Fruit fly (Drosophila melanogaster) whole organism, adult: Measurements from ENCODE around the gene CG31327.

Experiments used
- CG11617 ChIP-seq: fragments of 200-800 bp; sonication (Bioruptor generic); optimal IDR thresholded peaks from 2 replicates; lab custom pipeline; 2017; ENCODE audit warnings: mild to moderate bottlenecking, missing biosample characterization, missing genetic modification reagents, missing genetic modification characterization
- CG14711 ChIP-seq: fragments of 200-800 bp; sonication (Bioruptor generic); optimal IDR thresholded peaks from 2 replicates; lab custom pipeline; 2018; ENCODE audit warnings: missing biosample characterization, mild to moderate bottlenecking, missing genetic modification characterization, moderate library complexity
- Hr96 ChIP-seq: fragments of 200-800 bp; sonication (Bioruptor generic); optimal IDR thresholded peaks from 2 replicates; lab custom pipeline; 2016; ENCODE audit warnings: missing biosample characterization, missing genetic modification characterization
- bab1 ChIP-seq: fragments of 200-800 bp; sonication (Bioruptor generic); optimal IDR thresholded peaks from 3 replicates; lab custom pipeline; 2019; ENCODE audit warnings: missing biosample characterization, mild to moderate bottlenecking, missing genetic modification characterization, moderate library complexity
- cic ChIP-seq: fragments of 200-800 bp; sonication (Bioruptor generic); optimal IDR thresholded peaks from 2 replicates; lab custom pipeline; 2017; ENCODE audit warnings: missing biosample characterization, mild to moderate bottlenecking, missing genetic modification characterization, moderate library complexity
- cnc ChIP-seq, 2 experiments: fragments of >200 bp; optimal IDR thresholded peaks; 2 replicates each; lab custom pipeline; 2017
- kay ChIP-seq: fragments of 200-800 bp; sonication (Bioruptor generic); peaks from one replicate; lab custom pipeline; 2016; ENCODE audit warnings: missing biosample characterization, missing genetic modification characterization, borderline replicate concordance
- ovo ChIP-seq: fragments of 200-800 bp; sonication (Bioruptor generic); optimal IDR thresholded peaks from 2 replicates; lab custom pipeline; 2016; ENCODE audit warnings: missing biosample characterization, missing genetic modification characterization
- pad ChIP-seq: fragments of 200-800 bp; sonication (Bioruptor generic); optimal IDR thresholded peaks from 3 replicates; lab custom pipeline; 2017; ENCODE audit warnings: missing biosample characterization, missing genetic modification characterization, mild to moderate bottlenecking, moderate library complexity, missing genetic modification reagents
- tj ChIP-seq: fragments of 200-800 bp; sonication (Bioruptor generic); optimal IDR thresholded peaks from 3 replicates; lab custom pipeline; 2017; ENCODE audit warnings: missing biosample characterization, mild to moderate bottlenecking, missing genetic modification characterization, moderate library complexity
- toe ChIP-seq: fragments of 200-800 bp; sonication (Bioruptor generic); optimal IDR thresholded peaks from 2 replicates; lab custom pipeline; 2016; ENCODE audit warnings: missing biosample characterization, missing genetic modification characterization

- TF ChIP-seq Hr96 (GFP tag; lab: Kevin White, UChicago) (no peak), pad (GFP tag; lab: Kevin White, UChicago) (no peak), ovo (GFP tag; lab: Kevin White, UChicago) (no peak), CG14711 (tag; lab: Kevin White, UChicago) (no peak), toe (GFP tag; lab: Kevin White, UChicago) (no peak), cic (GFP tag; lab: Kevin White, UChicago) (no peak), cnc (optimal IDR thresholded peaks at IDR 0.05; lab: Kevin White, UChicago) (no peak), CG11617 (GFP tag; lab: Kevin White, UChicago) (no peak), kay (GFP tag; lab: Kevin White, UChicago) (no peak), tj (no peak), bab1 (GFP tag; lab: Kevin White, UChicago) (no peak)
Measured at dm6 chr3R:14153729-14154128, 6.3 kb downstream of the CG31327 start, which contains the start of gene Recs1.
